Worm (Caenorhabditis elegans): ENCODE results near the gene srg-38.

ce11 chrV:11196631-11197258, 41.3 kb upstream of the srg-38 start:
- TF ChIP-seq zag-1 (tag; optimal IDR thresholded peaks at IDR 0.05) (no peak), nhr-237 (tag; optimal IDR thresholded peaks at IDR 0.05) (no peak), nhr-77 (tag; optimal IDR thresholded peaks at IDR 0.05) (no peak), pha-4 (tag; optimal IDR thresholded peaks at IDR 0.05) (no peak), ztf-11 (tag; optimal IDR thresholded peaks at IDR 0.05) (no peak), egl-5 (tag; optimal IDR thresholded peaks at IDR 0.05) (no peak), daf-12 (tag; optimal IDR thresholded peaks at IDR 0.05) (no peak), unc-62 (GFP tag; optimal IDR thresholded peaks at IDR 0.05) (no peak), elt-3 (tag; optimal IDR thresholded peaks at IDR 0.05) (no peak)
